Fruit fly (Drosophila melanogaster): ENCODE results near the gene CG32119.

CG32119 gene

dm6 chr3L:13267254-13267653 lies 18.8 kb upstream of the CG32119 start (continued):
- TF ChIP-seq CG16779 (tag; optimal IDR thresholded peaks at IDR 0.05) (peak; percentile 54), Hr4 (GFP tag; optimal IDR thresholded peaks at IDR 0.05) (peak; percentile 72), Met (GFP tag; optimal IDR thresholded peaks at IDR 0.05) (peak; percentile 1), Hr39 (GFP tag; optimal IDR thresholded peaks at IDR 0.05) (peak; percentile 29), CG6163 (GFP tag; IDR thresholded peaks at IDR 0.05) (peak; percentile 74; the same call in 2 of the 3 replicates), CG11762 (GFP tag; optimal IDR thresholded peaks at IDR 0.05; ENCODE audit: insufficient read depth) (peak; percentile 49), dac (GFP tag; optimal IDR thresholded peaks at IDR 0.05) (no peak), CG34406 (GFP tag; optimal IDR thresholded peaks at IDR 0.05) (peak; percentile 68), CG32006 (GFP tag; optimal IDR thresholded peaks at IDR 0.05) (peak; percentile 77), cyc (GFP tag; optimal IDR thresholded peaks at IDR 0.05) (peak; percentile 30), CG6854 (GFP tag; optimal IDR thresholded peaks at IDR 0.05) (peak; percentile 9), Ets21C (GFP tag; optimal IDR thresholded peaks at IDR 0.05) (no peak), fkh (GFP tag; optimal IDR thresholded peaks at IDR 0.05) (no peak)

dm6 chr3L:13266078-13266477 lies 17.6 kb upstream of the CG32119 start:
- TF ChIP-seq eg (GFP tag; IDR thresholded peaks at IDR 0.05): no peak
- TF ChIP-seq Eip78C (GFP tag): no peak
- TF ChIP-seq svp (GFP tag): no peak

- TF ChIP-seq svp (GFP tag) (peak; percentile 60), acj6 (GFP tag; optimal IDR thresholded peaks at IDR 0.05) (peak; percentile 52), topi (GFP tag; optimal IDR thresholded peaks at IDR 0.05) (peak; percentile 40), Eip78C (GFP tag) (peak; percentile 88), CG11902 (GFP tag; optimal IDR thresholded peaks at IDR 0.05) (peak; percentile 27), Blimp-1 (GFP tag; optimal IDR thresholded peaks at IDR 0.05) (no peak), net (GFP tag; optimal IDR thresholded peaks at IDR 0.05) (peak; percentile 55), OdsH (GFP tag; optimal IDR thresholded peaks at IDR 0.05) (peak; percentile 54), CG6808 (GFP tag; optimal IDR thresholded peaks at IDR 0.05) (peak; percentile 57), Eip93F (GFP tag; optimal IDR thresholded peaks at IDR 0.05) (no peak), fd59A (GFP tag; optimal IDR thresholded peaks at IDR 0.05) (peak; percentile 31), CG6792 (GFP tag; optimal IDR thresholded peaks at IDR 0.05) (peak; percentile 57), pdm3 (GFP tag; optimal IDR thresholded peaks at IDR 0.05) (peak; percentile 57), CG10631 (GFP tag; optimal IDR thresholded peaks at IDR 0.05) (peak; percentile 57), Ets21C (GFP tag; optimal IDR thresholded peaks at IDR 0.05) (peak; percentile 22), lz (GFP tag; optimal IDR thresholded peaks at IDR 0.05) (peak; percentile 48), Sox14 (GFP tag; optimal IDR thresholded peaks at IDR 0.05) (peak; percentile 61), CG11294 (GFP tag; IDR thresholded peaks at IDR 0.05) (no peak), CG6854 (GFP tag; optimal IDR thresholded peaks at IDR 0.05) (no peak), CG31627 (GFP tag; optimal IDR thresholded peaks at IDR 0.05) (peak; percentile 58), CG15336 (GFP tag; IDR thresholded peaks at IDR 0.05) (peak; percentile 26; the same call in 1 of the 2 replicates), CG8632 (GFP tag; optimal IDR thresholded peaks at IDR 0.05) (peak; percentile 36), salr (GFP tag; optimal IDR thresholded peaks at IDR 0.05) (peak in 1 of 2 experiments; percentile 64), Sox102F (GFP tag; optimal IDR thresholded peaks at IDR 0.05) (peak; percentile 2), Hr38 (GFP tag; optimal IDR thresholded peaks at IDR 0.05) (no peak), Sox15 (GFP tag; optimal IDR thresholded peaks at IDR 0.05) (peak; percentile 47), CG10669 (GFP tag; optimal IDR thresholded peaks at IDR 0.05) (peak; percentile 56), fd85E (GFP tag; optimal IDR thresholded peaks at IDR 0.05) (peak; percentile 3), CG11762 (GFP tag; optimal IDR thresholded peaks at IDR 0.05; ENCODE audit: insufficient read depth) (no peak), Hr39 (GFP tag; optimal IDR thresholded peaks at IDR 0.05) (peak; percentile 45), CG8319 (GFP tag; optimal IDR thresholded peaks at IDR 0.05) (no peak), Lpt (GFP tag; optimal IDR thresholded peaks at IDR 0.05) (peak; percentile 37), ss (GFP tag; optimal IDR thresholded peaks at IDR 0.05) (peak; percentile 53 to 59), CG7368 (GFP tag; optimal IDR thresholded peaks at IDR 0.05) (peak; percentile 16), eg (GFP tag; IDR thresholded peaks at IDR 0.05) (0 out of 3 replicates have a peak, but pooled peaks have one; percentile 12), CG16779 (tag; optimal IDR thresholded peaks at IDR 0.05) (no peak), CG1621 (tag; optimal IDR thresholded peaks at IDR 0.05) (peak; percentile 13), spab (GFP tag; optimal IDR thresholded peaks at IDR 0.05) (peak; percentile 67), esn (GFP tag; optimal IDR thresholded peaks at IDR 0.05) (peak; percentile 67), fkh (GFP tag; optimal IDR thresholded peaks at IDR 0.05) (no peak), dac (GFP tag; optimal IDR thresholded peaks at IDR 0.05) (no peak)
Measured at dm6 chr3L:13263801-13264200, 15.3 kb upstream of the CG32119 start.
